Worm (Caenorhabditis elegans): ENCODE results near the gene Y66D12A.7.

DNA sequence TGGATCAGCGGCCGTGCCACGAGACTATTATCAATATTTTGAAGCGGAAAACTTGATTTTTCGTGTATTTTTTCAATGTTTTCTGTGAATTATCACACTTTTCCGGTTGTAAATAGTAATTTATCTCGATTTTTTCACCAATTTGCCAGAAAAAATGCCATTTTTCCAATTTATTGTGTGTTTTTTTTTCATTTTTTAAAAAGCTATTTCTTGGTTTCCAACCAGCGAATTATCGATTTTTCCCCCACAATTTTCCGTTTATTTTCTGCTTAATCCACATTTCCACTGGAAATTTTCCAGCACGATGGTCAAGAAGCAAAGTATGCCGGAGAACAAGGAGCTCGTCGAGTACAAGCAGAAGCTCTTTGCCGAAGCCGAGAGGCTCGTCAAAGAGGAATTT lies 12.4 kb downstream of the Y66D12A.7 start, which contains the start of gene psme-3:
- TF ChIP-seq ceh-13 (GFP tag; optimal IDR thresholded peaks at IDR 0.05) (no peak), flt-1 (GFP tag; IDR thresholded peaks at IDR 0.05) (no peak), pes-1 (GFP tag; IDR thresholded peaks at IDR 0.05) (no peak), B0310.2 (tag; optimal IDR thresholded peaks at IDR 0.05) (no peak), F13C5.2 (tag; optimal IDR thresholded peaks at IDR 0.05) (no peak), ets-7 (tag; optimal IDR thresholded peaks at IDR 0.05) (no peak), aly-1 (tag; optimal IDR thresholded peaks at IDR 0.05) (no peak), ama-1 (optimal IDR thresholded peaks at IDR 0.05) (no peak), sea-1 (GFP tag; conservative IDR thresholded peaks at IDR 0.05) (no peak), ceh-36 (tag; optimal IDR thresholded peaks at IDR 0.05) (no peak), tbx-11 (GFP tag; IDR thresholded peaks at IDR 0.05) (no peak)
